Worm (Caenorhabditis elegans): ENCODE results near the gene gpa-2.

gpa-2 gene

DNA sequence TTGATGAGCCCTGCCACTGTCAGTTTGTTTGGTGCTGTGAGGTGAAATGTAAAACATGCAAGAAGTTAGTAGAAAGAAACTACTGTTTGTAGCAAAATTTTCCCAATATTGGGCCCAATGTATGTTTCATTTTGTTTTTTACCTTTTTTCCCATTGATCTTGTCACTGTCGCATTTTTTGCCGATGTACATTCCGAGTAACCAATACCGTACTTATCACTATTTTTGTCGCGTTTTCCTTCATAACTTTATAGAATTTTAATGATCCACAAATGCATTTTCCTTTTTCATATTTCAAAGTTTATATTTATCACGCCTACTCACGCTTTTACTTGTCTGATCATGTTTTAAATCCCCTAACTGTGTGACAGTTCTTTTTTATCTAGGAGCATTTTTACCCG, 13.0 kb upstream of the gpa-2 start:
- no peak for TF ChIP-seq bed-1 (GFP tag; IDR thresholded peaks at IDR 0.05)
- TF ChIP-seq hrde-1 (tag; optimal IDR thresholded peaks at IDR 0.05; ENCODE audit: borderline replicate concordance) = peak; percentile 39
- TF ChIP-seq mes-4 (tag; optimal IDR thresholded peaks at IDR 0.05) = no peak
- no peak for TF ChIP-seq Y95B8A.8 (GFP tag; IDR thresholded peaks at IDR 0.05)
- TF ChIP-seq madf-6 (GFP tag; IDR thresholded peaks at IDR 0.05) = peak; percentile 19; the same call in 1 of the 2 replicates
- TF ChIP-seq madf-3 (GFP tag; IDR thresholded peaks at IDR 0.05) = no peak
- TF ChIP-seq pha-4 (tag; optimal IDR thresholded peaks at IDR 0.05) = no peak
- TF ChIP-seq ZK185.1 (tag; optimal IDR thresholded peaks at IDR 0.05; ENCODE audit: poor library complexity, severe bottlenecking) = no peak
- TF ChIP-seq ceh-40 (GFP tag; IDR thresholded peaks at IDR 0.05) = no peak
- TF ChIP-seq ztf-26 (tag; optimal IDR thresholded peaks at IDR 0.05) = no peak
- no peak for TF ChIP-seq mcd-1 (GFP tag; IDR thresholded peaks at IDR 0.05)
- no peak for TF ChIP-seq lag-1 (GFP tag; IDR thresholded peaks at IDR 0.05)
- TF ChIP-seq snpc-4 (GFP tag; optimal IDR thresholded peaks at IDR 0.05) = no peak
- peak in 1 of 4 experiments; percentile 35 for TF ChIP-seq snpc-4 (tag; optimal IDR thresholded peaks at IDR 0.05)
- TF ChIP-seq lin-26 (GFP tag; IDR thresholded peaks at IDR 0.05) = no peak
- TF ChIP-seq pbrm-1 (GFP tag; IDR thresholded peaks at IDR 0.05) = no peak
- no peak for TF ChIP-seq tbp1 (GFP tag; optimal IDR thresholded peaks at IDR 0.05)
- TF ChIP-seq lin-54 (GFP tag; optimal IDR thresholded peaks at IDR 0.05) = peak; percentile 14
- no peak for TF ChIP-seq F57C9.4 (tag; optimal IDR thresholded peaks at IDR 0.05)
- TF ChIP-seq ztf-18 (tag; optimal IDR thresholded peaks at IDR 0.05) = peak; percentile 25
- no peak for TF ChIP-seq lin-40 (tag; optimal IDR thresholded peaks at IDR 0.05)
- no peak for TF ChIP-seq tlf-1 (GFP tag; optimal IDR thresholded peaks at IDR 0.05)

DNA sequence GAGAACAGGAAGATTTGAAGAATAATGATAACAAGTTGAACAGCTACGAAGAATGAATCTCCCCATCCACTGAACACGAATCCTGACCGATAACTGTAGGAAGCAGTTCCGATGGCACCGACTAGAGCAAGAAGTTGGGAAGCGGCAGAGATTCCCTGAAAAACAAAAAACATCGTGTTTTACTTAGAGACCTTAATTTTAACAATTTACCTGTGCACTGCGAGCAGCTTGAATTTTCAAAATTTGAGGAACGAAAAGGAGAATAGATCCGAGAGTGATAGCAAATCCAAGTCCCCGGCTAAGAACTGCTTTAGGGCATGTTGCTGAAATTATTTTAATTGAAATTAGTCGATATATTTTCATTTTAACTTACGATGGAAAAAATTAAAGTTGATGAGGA, 12.1 kb upstream of the gpa-2 start:
- TF ChIP-seq ceh-91 (GFP tag; IDR thresholded peaks at IDR 0.05) = no peak

DNA sequence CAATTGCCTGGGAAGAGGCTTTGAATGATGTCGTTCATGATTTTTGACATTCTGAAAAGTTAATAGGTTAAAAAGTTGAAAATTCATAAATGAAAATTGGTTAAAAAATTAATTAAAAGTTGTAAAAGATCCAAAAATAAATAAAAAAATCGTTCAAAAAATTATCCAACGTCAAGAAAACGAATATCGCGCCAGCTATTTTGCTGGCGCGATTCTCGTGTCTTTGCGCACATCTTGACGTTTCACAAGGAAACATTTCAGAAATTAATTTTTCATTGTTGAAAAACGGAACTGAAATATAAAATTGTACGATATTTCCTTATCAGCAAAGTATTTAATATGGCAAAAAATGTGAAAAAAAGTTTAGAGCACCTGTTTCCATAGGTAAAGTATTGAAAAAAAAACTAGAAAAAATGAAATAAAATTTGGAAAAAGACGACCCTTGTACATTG, 11.7 kb upstream of the gpa-2 start, which contains the start of gene mpdu-1:
Gene mpdu-1, minus strand, starts transcription at position 51 of the 452 bp plus-strand sequence.
- TF ChIP-seq snpc-3.4 (tag; optimal IDR thresholded peaks at IDR 0.05) = peak; percentile 52
- TF ChIP-seq nhr-80 (tag; optimal IDR thresholded peaks at IDR 0.05) = peak; percentile 67
- peak; percentile 57 for TF ChIP-seq snpc-1.1 (tag; optimal IDR thresholded peaks at IDR 0.05; ENCODE audit: insufficient read depth)
- TF ChIP-seq ZK185.1 (tag; optimal IDR thresholded peaks at IDR 0.05; ENCODE audit: poor library complexity, severe bottlenecking) = peak; percentile 12
- TF ChIP-seq F49E8.2 (tag; optimal IDR thresholded peaks at IDR 0.05; ENCODE audit: insufficient read depth) = no peak
- TF ChIP-seq nhr-120 (GFP tag; IDR thresholded peaks at IDR 0.05) = no peak
- TF ChIP-seq snpc-1.3 (tag; optimal IDR thresholded peaks at IDR 0.05; ENCODE audit: insufficient read depth) = peak; percentile 20
- peak; percentile 94 for TF ChIP-seq ztf-18 (tag; optimal IDR thresholded peaks at IDR 0.05)
- TF ChIP-seq hrde-1 (tag; optimal IDR thresholded peaks at IDR 0.05; ENCODE audit: borderline replicate concordance) = no peak
- TF ChIP-seq lsl-1 (GFP tag; optimal IDR thresholded peaks at IDR 0.05) = peak; percentile 42
- TF ChIP-seq lin-40 (tag; optimal IDR thresholded peaks at IDR 0.05) = peak; percentile 67
- no peak for TF ChIP-seq nfyb-1 (GFP tag; IDR thresholded peaks at IDR 0.05)
- TF ChIP-seq let-607 (tag; optimal IDR thresholded peaks at IDR 0.05) = no peak
- TF ChIP-seq dpl-1 (GFP tag; optimal IDR thresholded peaks at IDR 0.05) = peak; percentile 28
- no peak for TF ChIP-seq ceh-79 (tag; optimal IDR thresholded peaks at IDR 0.05)
- TF ChIP-seq T07F8.4 (tag; optimal IDR thresholded peaks at IDR 0.05) = no peak
- peak; percentile 29 for TF ChIP-seq xnd-1 (tag; optimal IDR thresholded peaks at IDR 0.05)
- peak; percentile 28 for TF ChIP-seq snpc-4 (GFP tag; optimal IDR thresholded peaks at IDR 0.05)
- TF ChIP-seq snpc-4 (tag; optimal IDR thresholded peaks at IDR 0.05) = peak in 2 of 4 experiments; percentile 72 to 82
- TF ChIP-seq him-1 (tag; optimal IDR thresholded peaks at IDR 0.05) = peak; percentile 21
- TF ChIP-seq efl-1 (GFP tag; optimal IDR thresholded peaks at IDR 0.05) = peak; percentile 26
- no peak for TF ChIP-seq sdz-38 (tag; optimal IDR thresholded peaks at IDR 0.05)
- TF ChIP-seq sea-2 (GFP tag; IDR thresholded peaks at IDR 0.05) = no peak
- peak; percentile 74 for TF ChIP-seq F23B12.7 (tag; optimal IDR thresholded peaks at IDR 0.05; ENCODE audit: insufficient read depth)

All from whole organism, young adult.